Worm (Caenorhabditis elegans) whole organism, L4 larva: ENCODE measurements around the gene str-262.

Source experiments
- D1046.2 ChIP-seq: fragments of 200-800 bp; sonication (Bioruptor generic); IDR thresholded peaks from 2 replicates; pipeline ENCODE4 v1.3.6; 2022; ENCODE audit warnings: missing genetic modification characterization, missing compliant biosample characterization
- F10B5.3 ChIP-seq: sonication (generic microtip); optimal IDR thresholded peaks from 2 replicates; lab custom pipeline; 2016; ENCODE audit warnings: mild to moderate bottlenecking, missing genetic modification characterization, missing compliant biosample characterization
- F26F4.8 ChIP-seq: fragments of 200-800 bp; sonication (Bioruptor generic); conservative IDR thresholded peaks from 2 replicates; pipeline ENCODE4 v1.3.6; 2022; ENCODE audit warnings: missing genetic modification characterization, missing compliant biosample characterization
- F37D6.2 ChIP-seq: sonication (generic microtip); optimal IDR thresholded peaks from 2 replicates; lab custom pipeline; 2016; ENCODE audit warnings: mild to moderate bottlenecking, missing genetic modification characterization, missing compliant biosample characterization
- R02D3.7 ChIP-seq: fragments of 150-350 bp; sonication (generic microtip); optimal IDR thresholded peaks from 3 replicates; lab custom pipeline; 2014; ENCODE audit warnings: missing biosample characterization, missing genetic modification characterization
- T20F7.1 ChIP-seq: fragments of 200-800 bp; sonication (Bioruptor generic); optimal IDR thresholded peaks from 2 replicates; lab custom pipeline; 2018; ENCODE audit warnings: mild to moderate bottlenecking, missing genetic modification characterization, missing compliant biosample characterization
- Y105C5A.15 ChIP-seq: fragments of 200-800 bp; sonication (Bioruptor generic); IDR thresholded peaks from 2 replicates; pipeline ENCODE4 v1.3.6; 2022; ENCODE audit warnings: missing genetic modification characterization, missing compliant biosample characterization
- ZK546.5 ChIP-seq, 2 experiments: sonication (generic microtip); optimal IDR thresholded peaks; 2 replicates each; lab custom pipeline; 2017; ENCODE audit warnings: missing biosample characterization in 2 of 2, missing genetic modification characterization in 2 of 2
- aly-2 ChIP-seq: sonication (generic microtip); optimal IDR thresholded peaks from 2 replicates; lab custom pipeline; 2018; ENCODE audit warnings: missing biosample characterization, missing genetic modification characterization
- attf-4 ChIP-seq: sonication (generic microtip); optimal IDR thresholded peaks from 3 replicates; lab custom pipeline; 2017; ENCODE audit warnings: missing biosample characterization, missing genetic modification characterization
- ceh-20 ChIP-seq: fragments of 200-800 bp; sonication (Bioruptor generic); IDR thresholded peaks from 2 replicates; pipeline ENCODE4 v1.3.6; 2022; ENCODE audit warnings: missing genetic modification reagents, missing genetic modification characterization, missing compliant biosample characterization
- ceh-32 ChIP-seq: sonication (generic microtip); optimal IDR thresholded peaks from 2 replicates; lab custom pipeline; 2016; ENCODE audit warnings: mild to moderate bottlenecking, missing genetic modification characterization, missing compliant biosample characterization; ENCODE audit not compliant: poor library complexity
- ceh-44 ChIP-seq: fragments of 200-800 bp; sonication (Bioruptor generic); IDR thresholded peaks from 2 replicates; pipeline ENCODE4 v1.3.6; 2022; ENCODE audit warnings: missing genetic modification reagents, missing genetic modification characterization, missing compliant biosample characterization
- cey-2 ChIP-seq: sonication (generic microtip); optimal IDR thresholded peaks from 3 replicates; lab custom pipeline; 2017; ENCODE audit warnings: missing genetic modification characterization, mild to moderate bottlenecking, missing compliant biosample characterization, antibody characterized with exemption, borderline replicate concordance; ENCODE audit not compliant: insufficient read depth
- dmd-6 ChIP-seq: fragments of 200-800 bp; sonication (Bioruptor generic); IDR thresholded peaks from 2 replicates; pipeline ENCODE4 v1.3.6; 2022; ENCODE audit warnings: missing genetic modification reagents, missing genetic modification characterization, missing compliant biosample characterization
- egl-27 ChIP-seq: sonication (generic microtip); optimal IDR thresholded peaks from 3 replicates; lab custom pipeline; 2017; ENCODE audit warnings: missing biosample characterization, missing genetic modification reagents, missing genetic modification characterization
- egl-43 ChIP-seq: fragments of 200-800 bp; sonication (Bioruptor generic); IDR thresholded peaks from 2 replicates; pipeline ENCODE4 v1.3.6; 2022; ENCODE audit warnings: missing genetic modification reagents, missing genetic modification characterization, missing compliant biosample characterization
- fkh-10 ChIP-seq: fragments of 150-350 bp; optimal IDR thresholded peaks from 2 replicates; lab custom pipeline; 2014; ENCODE audit warnings: missing biosample characterization, missing genetic modification reagents, missing genetic modification characterization
- fos-1 ChIP-seq: fragments of 150-350 bp; optimal IDR thresholded peaks from 2 replicates; lab custom pipeline; 2014; ENCODE audit warnings: missing biosample characterization, missing genetic modification characterization
- gei-8 ChIP-seq: fragments of 200-800 bp; sonication (Bioruptor generic); optimal IDR thresholded peaks from 2 replicates; lab custom pipeline; 2018; ENCODE audit warnings: mild to moderate bottlenecking, missing genetic modification characterization, missing compliant biosample characterization
- hif-1 ChIP-seq, 2 experiments: sonication (generic microtip); optimal IDR thresholded peaks; 2 replicates each; lab custom pipeline; 2016 to 2017; ENCODE audit warnings: missing compliant biosample characterization in 2 of 2, missing genetic modification characterization in 2 of 2, missing genetic modification reagents in 2 of 2, missing genotype in 2 of 2, mild to moderate bottlenecking in 1 of 2
- hlh-30 ChIP-seq: sonication (generic microtip); optimal IDR thresholded peaks from 2 replicates; lab custom pipeline; 2017; ENCODE audit warnings: antibody characterized with exemption, mild to moderate bottlenecking, missing genetic modification characterization, missing compliant biosample characterization; ENCODE audit not compliant: insufficient read depth
- jun-1 ChIP-seq: fragments of 150-350 bp; optimal IDR thresholded peaks from 2 replicates; lab custom pipeline; 2014; ENCODE audit warnings: missing biosample characterization, missing genetic modification reagents, missing genetic modification characterization
- lin-1 ChIP-seq: fragments of 200-800 bp; sonication (Bioruptor generic); IDR thresholded peaks from 2 replicates; pipeline ENCODE4 v1.3.6; 2022; ENCODE audit warnings: missing genetic modification reagents, missing genetic modification characterization, missing compliant biosample characterization
- lin-13 ChIP-seq: fragments of 150-350 bp; optimal IDR thresholded peaks from 2 replicates; lab custom pipeline; 2014; ENCODE audit warnings: missing biosample characterization, missing genetic modification reagents, missing genetic modification characterization
- lin-38 ChIP-seq: fragments of 200-800 bp; sonication (Bioruptor generic); IDR thresholded peaks from 2 replicates; pipeline ENCODE4 v1.3.6; 2022; ENCODE audit warnings: missing genetic modification reagents, missing genetic modification characterization, missing compliant biosample characterization
- lin-39 ChIP-seq: fragments of 150-350 bp; optimal IDR thresholded peaks from 2 replicates; lab custom pipeline; 2014; ENCODE audit warnings: missing biosample characterization, missing genetic modification reagents, missing genetic modification characterization
- madf-5 ChIP-seq, 2 experiments: fragments of 200-800 bp; sonication (Bioruptor generic); IDR thresholded peaks; 2 replicates each; pipeline ENCODE4 v1.3.6; 2022; ENCODE audit warnings: missing compliant biosample characterization in 2 of 2, missing genetic modification characterization in 2 of 2
- mdt-29 ChIP-seq: fragments of 200-800 bp; sonication (Bioruptor generic); IDR thresholded peaks from 2 replicates; pipeline ENCODE4 v1.3.6; 2022; ENCODE audit warnings: missing genetic modification reagents, missing genetic modification characterization, missing compliant biosample characterization
- mep-1 ChIP-seq: fragments of 150-350 bp; sonication (generic microtip); optimal IDR thresholded peaks from 3 replicates; lab custom pipeline; 2014; ENCODE audit warnings: missing biosample characterization, missing genetic modification characterization
- mes-2 ChIP-seq: sonication (generic microtip); optimal IDR thresholded peaks from 2 replicates; lab custom pipeline; 2016; ENCODE audit warnings: missing genotype, mild to moderate bottlenecking, missing genetic modification characterization, missing compliant biosample characterization; ENCODE audit not compliant: poor library complexity, severe bottlenecking
- mxl-2 ChIP-seq: fragments of 200-800 bp; sonication (Bioruptor generic); conservative IDR thresholded peaks from 2 replicates; pipeline ENCODE4 v1.3.6; 2022; ENCODE audit warnings: missing genetic modification reagents, missing genetic modification characterization, missing compliant biosample characterization
- nhr-10 ChIP-seq: fragments of 150-350 bp; optimal IDR thresholded peaks from 2 replicates; lab custom pipeline; 2014; ENCODE audit warnings: missing biosample characterization, missing genetic modification characterization
- nhr-11 ChIP-seq: fragments of 150-350 bp; optimal IDR thresholded peaks from 2 replicates; lab custom pipeline; 2014; ENCODE audit warnings: missing biosample characterization, missing genetic modification characterization
- nhr-111 ChIP-seq: fragments of 200-800 bp; sonication (Bioruptor generic); optimal IDR thresholded peaks from 2 replicates; lab custom pipeline; 2018; ENCODE audit warnings: mild to moderate bottlenecking, missing genetic modification characterization, missing compliant biosample characterization
- nhr-237 ChIP-seq: sonication (generic microtip); optimal IDR thresholded peaks from 2 replicates; lab custom pipeline; 2017; ENCODE audit warnings: missing biosample characterization, missing genetic modification characterization
- nhr-48 ChIP-seq: sonication (generic microtip); optimal IDR thresholded peaks from 2 replicates; lab custom pipeline; 2016; ENCODE audit warnings: mild to moderate bottlenecking, missing genetic modification characterization, missing compliant biosample characterization
- nhr-77 ChIP-seq: fragments of 150-350 bp; optimal IDR thresholded peaks from 2 replicates; lab custom pipeline; 2014; ENCODE audit warnings: missing biosample characterization, missing genetic modification characterization
- rbr-2 ChIP-seq: sonication (generic microtip); optimal IDR thresholded peaks from 2 replicates; lab custom pipeline; 2016; ENCODE audit warnings: missing genotype, missing genetic modification characterization, missing compliant biosample characterization
- sdz-12 ChIP-seq: fragments of 200-800 bp; sonication (Bioruptor generic); optimal IDR thresholded peaks from 2 replicates; lab custom pipeline; 2018; ENCODE audit warnings: mild to moderate bottlenecking, missing genetic modification characterization, missing compliant biosample characterization
- skn-1 ChIP-seq: fragments of 150-350 bp; optimal IDR thresholded peaks from 2 replicates; lab custom pipeline; 2014; ENCODE audit warnings: missing biosample characterization, missing genetic modification characterization
- spr-1 ChIP-seq: sonication (generic microtip); optimal IDR thresholded peaks from 2 replicates; lab custom pipeline; 2016; ENCODE audit warnings: mild to moderate bottlenecking, missing genetic modification characterization, missing compliant biosample characterization
- unc-130 ChIP-seq: sonication (generic microtip); optimal IDR thresholded peaks from 2 replicates; lab custom pipeline; 2016; ENCODE audit warnings: missing genetic modification reagents, missing genetic modification characterization, missing compliant biosample characterization
- unc-62 ChIP-seq, 3 experiments: fragments of 150-350 bp in 1 of 3; sonication (generic microtip); optimal IDR thresholded peaks in 2 of 3; peaks in 1 of 3; 1 replicate in 1 of 3; 2 replicates in 2 of 3; lab custom pipeline; 2014 to 2017; ENCODE audit warnings: missing biosample characterization in 3 of 3, missing genetic modification characterization in 3 of 3, missing genetic modification reagents in 3 of 3, missing genotype in 1 of 3
- vab-7 ChIP-seq: fragments of 200-800 bp; sonication (Bioruptor generic); IDR thresholded peaks from 2 replicates; pipeline ENCODE4 v1.3.6; 2022; ENCODE audit warnings: missing genetic modification reagents, missing genetic modification characterization, missing compliant biosample characterization
- zip-11 ChIP-seq: fragments of 200-800 bp; sonication (Bioruptor generic); IDR thresholded peaks from 2 replicates; pipeline ENCODE4 v1.3.6; 2022; ENCODE audit warnings: missing genetic modification characterization, missing compliant biosample characterization
- zip-2 ChIP-seq: fragments of 150-350 bp; optimal IDR thresholded peaks from 2 replicates; lab custom pipeline; 2014; ENCODE audit warnings: missing biosample characterization, missing genetic modification characterization
- ztf-11 ChIP-seq: fragments of 150-350 bp; optimal IDR thresholded peaks from 2 replicates; lab custom pipeline; 2014; ENCODE audit warnings: missing biosample characterization, missing genetic modification characterization
- ztf-7 ChIP-seq: fragments of 150-350 bp; optimal IDR thresholded peaks from 2 replicates; lab custom pipeline; 2014; ENCODE audit warnings: missing biosample characterization, missing genetic modification characterization

The str-262 gene

ce11 chrV:736171-736570, 16.4 kb downstream of the str-262 start, which contains the start of gene srj-25:
Gene srj-25, minus strand, starts transcription at chrV:736271.
- no peak for TF ChIP-seq ztf-7 (tag; lab: Kevin White, UChicago)
- TF ChIP-seq, all 104 proteins: peak for 0

- TF ChIP-seq R02D3.7 (tag; lab: Kevin White, UChicago) (no peak), aly-2 (no peak), mdt-29 (GFP tag; lab: Robert Waterston, UW) (peak; percentile 98), ceh-44 (no peak), dmd-6 (GFP tag; lab: Robert Waterston, UW) (peak; percentile 98), F37D6.2 (tag; lab: Kevin White, UChicago) (no peak), mes-2 (tag; lab: Kevin White, UChicago) (peak; percentile 71), nhr-10 (tag; lab: Kevin White, UChicago) (peak; percentile 97), nhr-237 (tag; lab: Kevin White, UChicago) (no peak), sdz-12 (GFP tag; lab: Kevin White, UChicago) (peak; percentile 13), mep-1 (tag; lab: Kevin White, UChicago) (peak; percentile 79), gei-8 (GFP tag; lab: Kevin White, UChicago) (peak; percentile 88), cey-2 (tag; lab: Kevin White, UChicago) (no peak), vab-7 (no peak), unc-62 (GFP tag; optimal IDR thresholded peaks at IDR 0.05 in 1 of 2; lab: Kevin White, UChicago) (peak; percentile 76 to 98), unc-62 (tag; optimal IDR thresholded peaks at IDR 0.05; lab: Kevin White, UChicago) (peak; percentile 8), nhr-11 (tag; lab: Kevin White, UChicago) (peak; percentile 96), spr-1 (peak; percentile 56), zip-2 (tag; lab: Kevin White, UChicago) (peak; percentile 37), ZK546.5 (tag; optimal IDR thresholded peaks at IDR 0.05; lab: Kevin White, UChicago) (no peak), egl-27 (tag; lab: Kevin White, UChicago) (no peak), madf-5 (GFP tag; IDR thresholded peaks at IDR 0.05; lab: Robert Waterston, UW) (no peak), jun-1 (tag; lab: Kevin White, UChicago) (peak; percentile 64), lin-1 (peak; percentile 80), hlh-30 (peak; percentile 98), ztf-11 (tag; lab: Kevin White, UChicago) (no peak), ztf-7 (tag; lab: Kevin White, UChicago) (no peak), lin-38 (GFP tag; lab: Robert Waterston, UW) (peak; percentile 42), lin-39 (no peak), T20F7.1 (GFP tag; lab: Kevin White, UChicago) (peak; percentile 62), nhr-111 (GFP tag; lab: Kevin White, UChicago) (peak; percentile 12), F10B5.3 (tag; lab: Kevin White, UChicago) (no peak), ceh-20 (GFP tag; lab: Robert Waterston, UW) (peak; percentile 90), unc-130 (GFP tag; lab: Kevin White, UChicago) (no peak), rbr-2 (peak; percentile 35), nhr-48 (tag; lab: Kevin White, UChicago) (peak; percentile 92), lin-13 (GFP tag; lab: Kevin White, UChicago) (no peak), F26F4.8 (GFP tag; lab: Robert Waterston, UW) (no peak), attf-4 (tag; lab: Kevin White, UChicago) (no peak), zip-11 (GFP tag; lab: Robert Waterston, UW) (no peak), hif-1 (tag; optimal IDR thresholded peaks at IDR 0.05; lab: Kevin White, UChicago) (peak; percentile 63 to 88), D1046.2 (GFP tag; lab: Robert Waterston, UW) (no peak), Y105C5A.15 (GFP tag; lab: Robert Waterston, UW) (no peak), egl-43 (GFP tag; lab: Robert Waterston, UW) (peak; percentile 65; the same call in 1 of the 2 replicates), skn-1 (tag; lab: Kevin White, UChicago) (no peak), ceh-32 (tag; lab: Kevin White, UChicago) (no peak), mxl-2 (GFP tag; lab: Robert Waterston, UW) (peak; percentile 73), nhr-77 (tag; lab: Kevin White, UChicago) (peak; percentile 83), fos-1 (peak; percentile 67), fkh-10 (GFP tag; lab: Kevin White, UChicago) (no peak)
Observed at ce11 chrV:731330-731729, 21.2 kb downstream of the str-262 start.
